Worm (Caenorhabditis elegans) whole organism, L4 larva: Measurements from ENCODE around the gene nhr-11.

Experiments
- ceh-28 ChIP-seq: fragments of 150-350 bp; optimal IDR thresholded peaks from 2 replicates; lab custom pipeline; 2014; ENCODE audit warnings: missing biosample characterization, missing genetic modification reagents, missing genetic modification characterization
- lin-13 ChIP-seq: fragments of 150-350 bp; optimal IDR thresholded peaks from 2 replicates; lab custom pipeline; 2014; ENCODE audit warnings: missing biosample characterization, missing genetic modification reagents, missing genetic modification characterization
- mdl-1 ChIP-seq, 2 experiments: fragments of 150-350 bp in 1 of 2; sonication (generic microtip) in 1 of 2; optimal IDR thresholded peaks; 2 replicates each; lab custom pipeline; 2014 to 2017; ENCODE audit warnings: missing biosample characterization in 2 of 2, missing genetic modification characterization in 2 of 2
- snpc-4 ChIP-seq: fragments of 150-350 bp; optimal IDR thresholded peaks from 2 replicates; lab custom pipeline; 2014; ENCODE audit warnings: missing biosample characterization, missing genetic modification characterization

- no peak for TF ChIP-seq lin-13 (GFP tag; lab: Kevin White, UChicago)
- TF ChIP-seq snpc-4, result no peak
- TF ChIP-seq ceh-28 (tag; lab: Kevin White, UChicago), result no peak
- TF ChIP-seq mdl-1 (tag; optimal IDR thresholded peaks at IDR 0.05; lab: Kevin White, UChicago), result no peak
Observed at ce11 chrIV:9116452-9116851, 46.6 kb downstream of the nhr-11 start.
